Fruit fly (Drosophila melanogaster) S2 (cell line): ENCODE measurements around the gene CG7840.

Source experiments
- CG8478 ChIP-seq: fragments of >200 bp; optimal IDR thresholded peaks from 2 replicates; lab custom pipeline; 2018
- CTCF ChIP-seq, 2 experiments: fragments of >200 bp; optimal IDR thresholded peaks; 2 replicates each; lab custom pipeline; 2018

Gene CG7840

dm6 chr2L:8334705-8335104 lies 29.3 kb downstream of the CG7840 start:
- TF ChIP-seq CTCF (optimal IDR thresholded peaks at IDR 0.05; lab: Kevin White, UChicago) (no peak), CG8478 (no peak)

- TF ChIP-seq CTCF (optimal IDR thresholded peaks at IDR 0.05; lab: Kevin White, UChicago) (no peak), CG8478 (no peak)
These were observed 32.7 kb downstream of the CG7840 start, which contains the start of gene witty for dm6 chr2L:8338039-8338438. Gene witty (plus strand): TSS chr2L:8338287.

dm6 chr2L:8339751-8340349 lies 34.5 kb downstream of the CG7840 start:
- TF ChIP-seq CTCF (optimal IDR thresholded peaks at IDR 0.05; lab: Kevin White, UChicago), result no peak
- TF ChIP-seq CG8478, result no peak

- TF ChIP-seq CTCF (optimal IDR thresholded peaks at IDR 0.05; lab: Kevin White, UChicago) (no peak), CG8478 (no peak)
These were observed 37.0 kb downstream of the CG7840 start, which contains the start of gene CG14273 for dm6 chr2L:8342395-8342794. Gene CG14273 (plus strand): TSS chr2L:8342695.

dm6 chr2L:8344536-8344935 lies 39.1 kb downstream of the CG7840 start:
- no peak for TF ChIP-seq CG8478

dm6 chr2L:8346260-8346659 lies 40.9 kb downstream of the CG7840 start, which contains the start of gene CG7778:
Gene CG7778 (plus strand): TSS chr2L:8346620.
- TF ChIP-seq CG8478 (no peak), CTCF (optimal IDR thresholded peaks at IDR 0.05; lab: Kevin White, UChicago) (no peak)

- no peak for TF ChIP-seq CTCF (optimal IDR thresholded peaks at IDR 0.05; lab: Kevin White, UChicago)
- no peak for TF ChIP-seq CG8478
These were observed 45.3 kb downstream of the CG7840 start for dm6 chr2L:8350560-8351171.

dm6 chr2L:8351333-8351732 lies 45.9 kb downstream of the CG7840 start:
- TF ChIP-seq CG8478 (no peak), CTCF (optimal IDR thresholded peaks at IDR 0.05; lab: Kevin White, UChicago) (no peak)

dm6 chr2L:8351864-8352263 lies 46.5 kb downstream of the CG7840 start, which contains the start of gene Mur29B:
Gene Mur29B (plus strand): TSS chr2L:8352187.
- TF ChIP-seq CTCF (optimal IDR thresholded peaks at IDR 0.05; lab: Kevin White, UChicago) (no peak), CG8478 (no peak)

- TF ChIP-seq CG8478 (no peak), CTCF (optimal IDR thresholded peaks at IDR 0.05; lab: Kevin White, UChicago) (no peak)
These were observed 50.0 kb downstream of the CG7840 start for dm6 chr2L:8355419-8355818.
